Worm (Caenorhabditis elegans) whole organism, young adult: ENCODE measurements around the gene mcm-6.

ENCODE experiments used
- B0336.3 ChIP-seq: fragments of 200-800 bp; sonication (Bioruptor generic); IDR thresholded peaks from 2 replicates; pipeline ENCODE4 v1.3.6; 2022; ENCODE audit warnings: missing genetic modification characterization, missing compliant biosample characterization
- C06A6.2 ChIP-seq: fragments of 200-800 bp; sonication (Bioruptor generic); conservative IDR thresholded peaks from 2 replicates; pipeline ENCODE4 v1.3.6; 2022; ENCODE audit warnings: missing genetic modification characterization, missing compliant biosample characterization
- D2030.7 ChIP-seq: fragments of 200-800 bp; sonication (Bioruptor generic); IDR thresholded peaks from 2 replicates; pipeline ENCODE4 v1.3.6; 2022; ENCODE audit warnings: missing genetic modification reagents, missing genetic modification characterization, missing compliant biosample characterization
- F23B12.7 ChIP-seq: sonication (generic microtip); optimal IDR thresholded peaks from 2 replicates; lab custom pipeline; 2017; ENCODE audit warnings: missing genetic modification characterization, mild to moderate bottlenecking, missing compliant biosample characterization, antibody characterized with exemption, moderate library complexity; ENCODE audit not compliant: insufficient read depth
- F33H1.4 ChIP-seq: fragments of 200-800 bp; sonication (Bioruptor generic); IDR thresholded peaks from 2 replicates; pipeline ENCODE4 v1.3.6; 2022; ENCODE audit warnings: missing genetic modification reagents, missing genetic modification characterization, missing compliant biosample characterization
- F49E8.2 ChIP-seq: sonication (generic microtip); optimal IDR thresholded peaks from 3 replicates; lab custom pipeline; 2017; ENCODE audit warnings: missing genetic modification characterization, mild to moderate bottlenecking, missing compliant biosample characterization, antibody characterized with exemption, moderate library complexity; ENCODE audit not compliant: insufficient read depth
- F52B5.7 ChIP-seq: sonication (generic microtip); optimal IDR thresholded peaks from 2 replicates; lab custom pipeline; 2016; ENCODE audit warnings: mild to moderate bottlenecking, missing genetic modification characterization, missing compliant biosample characterization
- F55B11.4 ChIP-seq: sonication (generic microtip); optimal IDR thresholded peaks from 2 replicates; lab custom pipeline; 2016; ENCODE audit warnings: missing compliant biosample characterization, missing genetic modification characterization, borderline replicate concordance; ENCODE audit not compliant: insufficient read depth
- Y79H2A.3 ChIP-seq: fragments of 200-800 bp; sonication (Bioruptor generic); conservative IDR thresholded peaks from 2 replicates; pipeline ENCODE4 v1.3.6; 2022; ENCODE audit warnings: missing genetic modification reagents, missing genetic modification characterization, missing compliant biosample characterization
- Y95B8A.8 ChIP-seq: fragments of 200-800 bp; sonication (Bioruptor generic); IDR thresholded peaks from 2 replicates; pipeline ENCODE4 v1.3.6; 2022; ENCODE audit warnings: missing genetic modification reagents, missing genetic modification characterization, missing compliant biosample characterization
- cebp-1 ChIP-seq, 2 experiments: fragments of 200-800 bp in 1 of 2; sonication (Bioruptor generic) in 1 of 2; sonication (generic microtip) in 1 of 2; IDR thresholded peaks in 1 of 2; optimal IDR thresholded peaks in 1 of 2; 2 replicates each; pipeline versions ENCODE4 v1.3.6 to Lab custom; 2017 to 2022; ENCODE audit warnings: missing compliant biosample characterization in 2 of 2, missing genetic modification characterization in 2 of 2, mild to moderate bottlenecking in 1 of 2, missing genetic modification reagents in 1 of 2, moderate library complexity in 1 of 2
- ceh-100 ChIP-seq: fragments of 200-800 bp; sonication (Bioruptor generic); IDR thresholded peaks from 2 replicates; pipeline ENCODE4 v1.3.6; 2022; ENCODE audit warnings: missing genetic modification reagents, missing genetic modification characterization, missing compliant biosample characterization
- ceh-40 ChIP-seq: fragments of 200-800 bp; sonication (Bioruptor generic); IDR thresholded peaks from 2 replicates; pipeline ENCODE4 v1.3.6; 2022; ENCODE audit warnings: missing genetic modification characterization, missing compliant biosample characterization
- ceh-91 ChIP-seq: fragments of 200-800 bp; sonication (Bioruptor generic); IDR thresholded peaks from 2 replicates; pipeline ENCODE4 v1.3.6; 2022; ENCODE audit warnings: missing genetic modification reagents, missing genetic modification characterization, missing compliant biosample characterization
- dpl-1 ChIP-seq: fragments of 150-350 bp; optimal IDR thresholded peaks from 2 replicates; lab custom pipeline; 2014; ENCODE audit warnings: missing biosample characterization, missing genetic modification reagents, missing genetic modification characterization
- efl-1 ChIP-seq: fragments of 150-350 bp; optimal IDR thresholded peaks from 2 replicates; lab custom pipeline; 2014; ENCODE audit warnings: missing biosample characterization, missing genetic modification reagents, missing genetic modification characterization
- gei-17 ChIP-seq: fragments of 200-800 bp; sonication (Bioruptor generic); optimal IDR thresholded peaks from 2 replicates; lab custom pipeline; 2018; ENCODE audit warnings: mild to moderate bottlenecking, missing genetic modification characterization, missing compliant biosample characterization
- hmg-1.2 ChIP-seq: fragments of 200-800 bp; sonication (Bioruptor generic); IDR thresholded peaks from 2 replicates; pipeline ENCODE4 v1.3.6; 2022; ENCODE audit warnings: missing genetic modification reagents, missing genetic modification characterization, missing compliant biosample characterization
- hsf-1 ChIP-seq: fragments of 200-800 bp; sonication (Bioruptor generic); IDR thresholded peaks from 2 replicates; pipeline ENCODE4 v1.3.6; 2022; ENCODE audit warnings: missing genetic modification reagents, missing genetic modification characterization, missing compliant biosample characterization
- lag-1 ChIP-seq: fragments of 200-800 bp; sonication (Bioruptor generic); IDR thresholded peaks from 2 replicates; pipeline ENCODE4 v1.3.6; 2022; ENCODE audit warnings: missing genetic modification reagents, missing genetic modification characterization, missing compliant biosample characterization
- let-607 ChIP-seq, 2 experiments: fragments of 200-800 bp in 1 of 2; sonication (Bioruptor generic) in 1 of 2; sonication (generic microtip) in 1 of 2; optimal IDR thresholded peaks; 2 replicates each; lab custom pipeline; 2016 to 2018; ENCODE audit warnings: mild to moderate bottlenecking in 2 of 2, missing compliant biosample characterization in 2 of 2, missing genetic modification characterization in 2 of 2, moderate library complexity in 2 of 2, missing genotype in 1 of 2
- lin-35 ChIP-seq, 3 experiments: fragments of 150-350 bp in 2 of 3; sonication (generic microtip) in 1 of 3; optimal IDR thresholded peaks; 2 replicates each; lab custom pipeline; 2014 to 2018; ENCODE audit warnings: missing biosample characterization in 3 of 3, missing genetic modification characterization in 3 of 3, missing genetic modification reagents in 3 of 3
- lin-54 ChIP-seq: fragments of 200-800 bp; sonication (Bioruptor generic); optimal IDR thresholded peaks from 2 replicates; lab custom pipeline; 2018; ENCODE audit warnings: mild to moderate bottlenecking, missing genetic modification characterization, missing compliant biosample characterization
- lir-1 ChIP-seq: fragments of 200-800 bp; sonication (Bioruptor generic); conservative IDR thresholded peaks from 2 replicates; pipeline ENCODE4 v1.3.6; 2022; ENCODE audit warnings: missing genetic modification reagents, missing genetic modification characterization, missing compliant biosample characterization
- lsl-1 ChIP-seq: fragments of 200-800 bp; sonication (Bioruptor generic); optimal IDR thresholded peaks from 2 replicates; lab custom pipeline; 2018; ENCODE audit warnings: mild to moderate bottlenecking, missing genetic modification characterization, moderate library complexity, missing compliant biosample characterization
- madf-3 ChIP-seq: fragments of 200-800 bp; sonication (Bioruptor generic); IDR thresholded peaks from 2 replicates; pipeline ENCODE4 v1.3.6; 2022; ENCODE audit warnings: missing genetic modification reagents, missing genetic modification characterization, missing compliant biosample characterization
- madf-6 ChIP-seq: fragments of 200-800 bp; sonication (Bioruptor generic); IDR thresholded peaks from 2 replicates; pipeline ENCODE4 v1.3.6; 2022; ENCODE audit warnings: missing genetic modification reagents, missing genetic modification characterization, missing compliant biosample characterization
- madf-8 ChIP-seq: fragments of 200-800 bp; sonication (Bioruptor generic); conservative IDR thresholded peaks from 2 replicates; pipeline ENCODE4 v1.3.6; 2022; ENCODE audit warnings: missing genetic modification reagents, missing genetic modification characterization, missing compliant biosample characterization
- rcor-1 ChIP-seq: fragments of 200-800 bp; sonication (Bioruptor generic); IDR thresholded peaks from 2 replicates; pipeline ENCODE4 v1.3.6; 2022; ENCODE audit warnings: missing genetic modification reagents, missing genetic modification characterization, missing compliant biosample characterization
- sea-2 ChIP-seq: fragments of 200-800 bp; sonication (Bioruptor generic); IDR thresholded peaks from 2 replicates; pipeline ENCODE4 v1.3.6; 2022; ENCODE audit warnings: missing genetic modification characterization, missing compliant biosample characterization
- snpc-1.3 ChIP-seq: sonication (generic microtip); optimal IDR thresholded peaks from 2 replicates; lab custom pipeline; 2017; ENCODE audit warnings: missing genetic modification characterization, mild to moderate bottlenecking, missing compliant biosample characterization, antibody characterized with exemption, moderate library complexity, missing genotype, missing genetic modification reagents; ENCODE audit not compliant: insufficient read depth
- snpc-3.4 ChIP-seq: sonication (generic microtip); optimal IDR thresholded peaks from 2 replicates; lab custom pipeline; 2017; ENCODE audit warnings: missing genetic modification characterization, mild to moderate bottlenecking, missing compliant biosample characterization, antibody characterized with exemption, moderate library complexity, missing genotype, missing genetic modification reagents
- snpc-4 ChIP-seq, 5 experiments: fragments of 150-350 bp in 1 of 5; sonication (generic microtip) in 4 of 5; optimal IDR thresholded peaks; 2 replicates each; lab custom pipeline; 2014 to 2018; ENCODE audit warnings: missing genetic modification characterization in 5 of 5, missing biosample characterization in 3 of 5, antibody characterized with exemption in 2 of 5, mild to moderate bottlenecking in 2 of 5, missing compliant biosample characterization in 2 of 5, missing genotype in 2 of 5, moderate library complexity in 2 of 5, missing genetic modification reagents in 1 of 5
- tbp1 ChIP-seq: fragments of 200-800 bp; sonication (Bioruptor generic); optimal IDR thresholded peaks from 2 replicates; lab custom pipeline; 2018; ENCODE audit warnings: mild to moderate bottlenecking, missing genetic modification characterization, missing compliant biosample characterization
- unc-130 ChIP-seq: sonication (generic microtip); optimal IDR thresholded peaks from 2 replicates; lab custom pipeline; 2016; ENCODE audit warnings: missing genetic modification reagents, missing genetic modification characterization, missing compliant biosample characterization
- xnd-1 ChIP-seq: sonication (generic microtip); optimal IDR thresholded peaks from 2 replicates; lab custom pipeline; 2016; ENCODE audit warnings: missing genotype, missing genetic modification reagents, missing genetic modification characterization, missing compliant biosample characterization
- ztf-22 ChIP-seq: fragments of 200-800 bp; sonication (Bioruptor generic); optimal IDR thresholded peaks from 2 replicates; lab custom pipeline; 2018; ENCODE audit warnings: mild to moderate bottlenecking, missing genetic modification characterization, moderate library complexity, missing compliant biosample characterization

The mcm-6 gene

ce11 chrIII:9746665-9747064 lies 47.5 kb upstream of the mcm-6 start:
- no peak for TF ChIP-seq let-607 (tag; optimal IDR thresholded peaks at IDR 0.05; lab: Kevin White, UChicago)
- peak; percentile 78 for TF ChIP-seq F49E8.2 (tag; lab: Kevin White, UChicago)
- no peak for TF ChIP-seq Y79H2A.3 (GFP tag; lab: Robert Waterston, UW)
- TF ChIP-seq madf-8 (GFP tag; lab: Robert Waterston, UW) = peak; percentile 70
- peak; percentile 37 for TF ChIP-seq lin-54 (GFP tag; lab: Kevin White, UChicago)
- no peak for TF ChIP-seq rcor-1 (GFP tag; lab: Robert Waterston, UW)
- TF ChIP-seq tbp1 (GFP tag; lab: Kevin White, UChicago) = peak; percentile 17
- peak; percentile 72 for TF ChIP-seq F33H1.4 (GFP tag; lab: Robert Waterston, UW)
- TF ChIP-seq snpc-3.4 (tag; lab: Kevin White, UChicago) = peak; percentile 22
- TF ChIP-seq D2030.7 = peak; percentile 63
- TF ChIP-seq unc-130 = peak; percentile 46
- no peak for TF ChIP-seq F52B5.7 (tag; lab: Kevin White, UChicago)
- TF ChIP-seq hmg-1.2 (GFP tag; lab: Robert Waterston, UW) = peak; percentile 75
- TF ChIP-seq madf-6 (GFP tag; lab: Robert Waterston, UW) = peak; percentile 89
- peak; percentile 58 for TF ChIP-seq F23B12.7 (tag; lab: Kevin White, UChicago)
- TF ChIP-seq ztf-22 (GFP tag; lab: Kevin White, UChicago) = no peak
- peak; percentile 56 for TF ChIP-seq snpc-1.3 (tag; lab: Kevin White, UChicago)
- TF ChIP-seq efl-1 (GFP tag; lab: Kevin White, UChicago) = peak; percentile 85
- TF ChIP-seq dpl-1 (GFP tag; lab: Kevin White, UChicago) = peak; percentile 59
- TF ChIP-seq sea-2 (GFP tag; lab: Robert Waterston, UW) = no peak
- TF ChIP-seq ceh-40 (GFP tag; lab: Robert Waterston, UW) = no peak
- TF ChIP-seq Y95B8A.8 (GFP tag; lab: Robert Waterston, UW) = 0 out of 2 replicates have a peak, but pooled peaks have one; percentile 38
- TF ChIP-seq madf-3 (GFP tag; lab: Robert Waterston, UW) = peak; percentile 79; the same call in 1 of the 2 replicates
- 0 out of 2 replicates have a peak, but pooled peaks have one; percentile 24 for TF ChIP-seq hsf-1
- TF ChIP-seq ceh-91 (GFP tag; lab: Robert Waterston, UW) = peak; percentile 74
- no peak for TF ChIP-seq lir-1 (GFP tag; lab: Robert Waterston, UW)
- TF ChIP-seq B0336.3 = no peak
- TF ChIP-seq lsl-1 (GFP tag; lab: Kevin White, UChicago) = peak; percentile 65
- TF ChIP-seq xnd-1 (tag; lab: Kevin White, UChicago) = peak; percentile 71
- no peak for TF ChIP-seq lag-1 (GFP tag; lab: Robert Waterston, UW)
- TF ChIP-seq ceh-100 (GFP tag; lab: Robert Waterston, UW) = no peak
- TF ChIP-seq snpc-4 (GFP tag; optimal IDR thresholded peaks at IDR 0.05; lab: Kevin White, UChicago) = no peak
- peak in 2 of 4 experiments; percentile 7 to 10 for TF ChIP-seq snpc-4 (tag; optimal IDR thresholded peaks at IDR 0.05; lab: Kevin White, UChicago)
- TF ChIP-seq F55B11.4 (tag; lab: Kevin White, UChicago) = no peak

- no peak for TF ChIP-seq cebp-1 (GFP tag; IDR thresholded peaks at IDR 0.05; lab: Robert Waterston, UW)
- peak; percentile 53 for TF ChIP-seq cebp-1 (tag; optimal IDR thresholded peaks at IDR 0.05; lab: Kevin White, UChicago)
- TF ChIP-seq lir-1 (GFP tag; lab: Robert Waterston, UW) = no peak
- peak; percentile 11 for TF ChIP-seq dpl-1 (GFP tag; lab: Kevin White, UChicago)
- TF ChIP-seq gei-17 = no peak
- TF ChIP-seq C06A6.2 (GFP tag; lab: Robert Waterston, UW) = no peak
- TF ChIP-seq lin-54 (GFP tag; lab: Kevin White, UChicago) = peak; percentile 2
- TF ChIP-seq F33H1.4 (GFP tag; lab: Robert Waterston, UW) = peak; percentile 44
- peak; percentile 24 for TF ChIP-seq efl-1 (GFP tag; lab: Kevin White, UChicago)
- TF ChIP-seq rcor-1 (GFP tag; lab: Robert Waterston, UW) = 0 out of 2 replicates have a peak, but pooled peaks have one; percentile 24
- TF ChIP-seq lin-35 (GFP tag; optimal IDR thresholded peaks at IDR 0.05; lab: Kevin White, UChicago) = peak in 1 of 3 experiments; percentile 8
These were observed 47.0 kb upstream of the mcm-6 start, which contains the start of the genes iff-1 and cdk-1 for ce11 chrIII:9747133-9747532. iff-1 (minus strand) TSS chrIII:9747193. cdk-1 (plus strand) TSS chrIII:9747472.
